Fruit fly (Drosophila melanogaster): ENCODE results near the gene CG45066.

Gene CG45066

DNA sequence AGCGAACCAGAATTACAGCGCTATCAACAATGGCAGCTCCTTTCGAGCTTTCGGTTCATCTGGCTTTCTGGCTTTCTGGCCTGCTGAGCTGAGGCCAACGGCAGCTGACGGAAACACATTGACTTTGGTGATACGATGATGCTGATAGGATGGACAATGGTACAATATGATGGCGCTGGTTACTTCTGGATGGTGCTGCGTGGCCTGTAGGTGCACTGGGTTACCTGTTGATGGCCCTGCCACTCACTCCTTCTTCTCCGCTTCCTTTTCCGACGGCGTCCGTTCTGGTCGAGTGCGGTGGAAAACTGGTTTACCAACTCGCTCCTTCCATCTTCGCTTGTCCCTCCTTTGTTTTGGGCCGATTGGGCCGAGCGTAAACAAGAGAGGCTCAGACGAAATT, 36.2 kb downstream of the CG45066 start:
- TF ChIP-seq sage (GFP tag; optimal IDR thresholded peaks at IDR 0.05), result no peak
- no peak for TF ChIP-seq h (GFP tag; optimal IDR thresholded peaks at IDR 0.05)
- no peak for TF ChIP-seq Jra (GFP tag; optimal IDR thresholded peaks at IDR 0.05)
- TF ChIP-seq Vsx2 (GFP tag; optimal IDR thresholded peaks at IDR 0.05; ENCODE audit: partially characterized antibody), result peak; percentile 70
- TF ChIP-seq CG9705 (GFP tag; optimal IDR thresholded peaks at IDR 0.05), result no peak
- peak; percentile 33 for TF ChIP-seq psq (GFP tag; optimal IDR thresholded peaks at IDR 0.05)
- peak; percentile 37 for TF ChIP-seq fru (GFP tag; optimal IDR thresholded peaks at IDR 0.05)
- TF ChIP-seq HLH106 (tag; optimal IDR thresholded peaks at IDR 0.05), result no peak
- TF ChIP-seq lola (GFP tag; optimal IDR thresholded peaks at IDR 0.05), result no peak
- no peak for TF ChIP-seq Hr78 (GFP tag; optimal IDR thresholded peaks at IDR 0.05)

DNA sequence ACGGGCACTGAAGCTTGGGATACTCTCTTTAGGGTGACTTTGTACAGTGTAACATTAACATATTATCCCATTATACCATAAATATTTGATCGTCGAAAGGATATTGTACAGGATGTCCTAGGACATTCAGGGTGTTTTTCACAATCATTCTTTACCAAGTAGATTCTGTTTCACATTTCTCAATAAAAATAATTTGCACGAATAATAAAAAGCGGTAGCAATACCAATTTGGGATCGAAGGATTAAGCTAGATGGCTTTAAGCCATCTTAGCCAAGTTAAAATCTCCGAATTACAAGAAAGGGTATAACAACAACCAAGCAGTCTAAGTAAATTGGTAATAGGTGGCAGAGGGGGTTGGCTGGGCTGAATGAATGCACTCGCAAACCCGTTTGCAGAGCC, 36.6 kb downstream of the CG45066 start:
- TF ChIP-seq GATAd (GFP tag; optimal IDR thresholded peaks at IDR 0.05) (no peak), Hr78 (GFP tag; optimal IDR thresholded peaks at IDR 0.05) (no peak), sv (GFP tag; optimal IDR thresholded peaks at IDR 0.05) (no peak), dmrt93B (GFP tag; optimal IDR thresholded peaks at IDR 0.05) (peak; percentile 41), lola (GFP tag; optimal IDR thresholded peaks at IDR 0.05) (no peak), Jra (GFP tag; optimal IDR thresholded peaks at IDR 0.05) (no peak), HLH106 (tag; optimal IDR thresholded peaks at IDR 0.05) (peak; percentile 39), Vsx2 (GFP tag; optimal IDR thresholded peaks at IDR 0.05; ENCODE audit: partially characterized antibody) (no peak), Mio (GFP tag; optimal IDR thresholded peaks at IDR 0.05) (no peak), rgr (GFP tag; optimal IDR thresholded peaks at IDR 0.05) (peak; percentile 1), brk (GFP tag; optimal IDR thresholded peaks at IDR 0.05) (no peak), Sp1 (GFP tag; optimal IDR thresholded peaks at IDR 0.05) (peak; percentile 47), jim (GFP tag; optimal IDR thresholded peaks at IDR 0.05) (no peak), usp (GFP tag; optimal IDR thresholded peaks at IDR 0.05) (no peak), br (GFP tag; optimal IDR thresholded peaks at IDR 0.05) (no peak), CG9705 (GFP tag; optimal IDR thresholded peaks at IDR 0.05) (no peak), Myc (optimal IDR thresholded peaks at IDR 0.05) (no peak), dsf (GFP tag; optimal IDR thresholded peaks at IDR 0.05; ENCODE audit: borderline replicate concordance) (no peak), Rel (GFP tag; optimal IDR thresholded peaks at IDR 0.05) (no peak), Rel (tag; optimal IDR thresholded peaks at IDR 0.05) (no peak), CG32264 (GFP tag; optimal IDR thresholded peaks at IDR 0.05) (no peak), tai (GFP tag; optimal IDR thresholded peaks at IDR 0.05) (no peak), ey (GFP tag; optimal IDR thresholded peaks at IDR 0.05) (peak; percentile 29), Dif (GFP tag; optimal IDR thresholded peaks at IDR 0.05; ENCODE audit: partially characterized antibody) (no peak), fru (GFP tag; optimal IDR thresholded peaks at IDR 0.05) (peak; percentile 32), OdsH (GFP tag; optimal IDR thresholded peaks at IDR 0.05) (peak; percentile 44), pan (optimal IDR thresholded peaks at IDR 0.05) (no peak), Hnf4 (GFP tag; optimal IDR thresholded peaks at IDR 0.05) (no peak), woc (GFP tag; optimal IDR thresholded peaks at IDR 0.05) (peak; percentile 61), Dfd (GFP tag; optimal IDR thresholded peaks at IDR 0.05) (no peak), N (GFP tag; optimal IDR thresholded peaks at IDR 0.05) (no peak), foxo (GFP tag; optimal IDR thresholded peaks at IDR 0.05) (peak in 1 of 2 experiments; percentile 45), Abd-B (GFP tag; optimal IDR thresholded peaks at IDR 0.05) (no peak), sage (GFP tag; optimal IDR thresholded peaks at IDR 0.05) (no peak), dl (GFP tag; optimal IDR thresholded peaks at IDR 0.05; ENCODE audit: insufficient read depth in 1 of 2, partially characterized antibody in 2 of 2) (no peak), h (GFP tag; optimal IDR thresholded peaks at IDR 0.05) (peak; percentile 44), psq (GFP tag; optimal IDR thresholded peaks at IDR 0.05) (peak; percentile 2), Hr83 (GFP tag; optimal IDR thresholded peaks at IDR 0.05; ENCODE audit: poor library complexity, severe bottlenecking) (no peak), CrebA (GFP tag; optimal IDR thresholded peaks at IDR 0.05; ENCODE audit: borderline replicate concordance) (no peak)

DNA sequence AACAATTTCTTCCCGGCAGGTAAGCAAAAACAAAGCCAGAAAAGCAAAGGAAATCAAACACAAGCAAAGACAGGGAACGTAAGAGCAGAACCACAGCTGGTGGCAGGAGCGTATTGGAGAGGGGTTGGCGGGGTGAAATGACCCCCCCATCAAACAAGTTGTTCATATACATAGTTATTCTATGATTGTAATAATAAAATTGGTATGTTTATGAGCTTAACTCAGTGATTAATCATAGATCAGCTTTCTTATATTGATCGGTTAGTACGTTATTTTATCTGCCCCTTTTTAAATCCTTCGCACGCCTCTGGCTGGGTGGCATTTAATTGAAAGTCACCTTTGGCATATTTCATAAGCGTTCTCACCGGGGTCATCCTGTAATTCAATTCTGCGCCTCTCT, 37.6 kb downstream of the CG45066 start:
- no peak for TF ChIP-seq Hnf4 (GFP tag; optimal IDR thresholded peaks at IDR 0.05)
- TF ChIP-seq brk (GFP tag; optimal IDR thresholded peaks at IDR 0.05), result no peak
- no peak for TF ChIP-seq psq (GFP tag; optimal IDR thresholded peaks at IDR 0.05)
- no peak for TF ChIP-seq dl (GFP tag; optimal IDR thresholded peaks at IDR 0.05; ENCODE audit: insufficient read depth in 1 of 2, partially characterized antibody in 2 of 2)
- peak; percentile 20 for TF ChIP-seq Sp1 (GFP tag; optimal IDR thresholded peaks at IDR 0.05)
- peak; percentile 2 for TF ChIP-seq CG9705 (GFP tag; optimal IDR thresholded peaks at IDR 0.05)
- peak; percentile 54 for TF ChIP-seq h (GFP tag; optimal IDR thresholded peaks at IDR 0.05)
- TF ChIP-seq ey (GFP tag; optimal IDR thresholded peaks at IDR 0.05), result peak; percentile 10
- peak; percentile 52 for TF ChIP-seq fru (GFP tag; optimal IDR thresholded peaks at IDR 0.05)
- peak; percentile 43 for TF ChIP-seq HLH106 (tag; optimal IDR thresholded peaks at IDR 0.05)
- TF ChIP-seq br (GFP tag; optimal IDR thresholded peaks at IDR 0.05), result peak; percentile 21
- TF ChIP-seq CrebA (GFP tag; optimal IDR thresholded peaks at IDR 0.05; ENCODE audit: borderline replicate concordance), result no peak
- TF ChIP-seq GATAd (GFP tag; optimal IDR thresholded peaks at IDR 0.05), result no peak
- peak in 1 of 2 experiments; percentile 50 for TF ChIP-seq foxo (GFP tag; optimal IDR thresholded peaks at IDR 0.05)
- no peak for TF ChIP-seq woc (GFP tag; optimal IDR thresholded peaks at IDR 0.05)
